Fruit fly (Drosophila melanogaster): ENCODE results near the gene pav.

The pav gene

dm6 chr3L:4227164-4227563 lies 15.4 kb upstream of the pav start, which contains the start of gene CG46460:
Gene CG46460 (minus strand): TSS chr3L:4227302.
- TF ChIP-seq CG17801 (GFP tag; optimal IDR thresholded peaks at IDR 0.05; ENCODE audit: partially characterized antibody), result no peak

- peak; percentile 57 for TF ChIP-seq CG17801 (GFP tag; optimal IDR thresholded peaks at IDR 0.05; ENCODE audit: partially characterized antibody)
These were observed 14.2 kb upstream of the pav start for dm6 chr3L:4228187-4228836.

- TF ChIP-seq CG17801 (GFP tag; optimal IDR thresholded peaks at IDR 0.05; ENCODE audit: partially characterized antibody), result no peak
These were observed 13.1 kb upstream of the pav start for dm6 chr3L:4229365-4229967.

- peak; percentile 46 for TF ChIP-seq CG17801 (GFP tag; optimal IDR thresholded peaks at IDR 0.05; ENCODE audit: partially characterized antibody)
These were observed 12.1 kb upstream of the pav start for dm6 chr3L:4230357-4230901.

- TF ChIP-seq CG17801 (GFP tag; optimal IDR thresholded peaks at IDR 0.05; ENCODE audit: partially characterized antibody), result no peak
These were observed 11.0 kb upstream of the pav start for dm6 chr3L:4231401-4232014.

dm6 chr3L:4232227-4232626 lies 10.3 kb upstream of the pav start:
- TF ChIP-seq CG17801 (GFP tag; optimal IDR thresholded peaks at IDR 0.05; ENCODE audit: partially characterized antibody), result peak; percentile 2

- TF ChIP-seq CG17801 (GFP tag; optimal IDR thresholded peaks at IDR 0.05; ENCODE audit: partially characterized antibody), result no peak
These were observed 9.7 kb upstream of the pav start for dm6 chr3L:4232724-4233367.

- no peak for TF ChIP-seq CG17801 (GFP tag; optimal IDR thresholded peaks at IDR 0.05; ENCODE audit: partially characterized antibody)
These were observed 8.8 kb upstream of the pav start for dm6 chr3L:4233603-4234277.

- TF ChIP-seq CG17801 (GFP tag; optimal IDR thresholded peaks at IDR 0.05; ENCODE audit: partially characterized antibody), result no peak
These were observed 6.4 kb upstream of the pav start, which contains the start of gene ImpL2 for dm6 chr3L:4236097-4236572. Gene ImpL2 (minus strand): TSS chr3L:4236147.

dm6 chr3L:4238195-4238594 lies 4.3 kb upstream of the pav start:
- no peak for TF ChIP-seq CG17801 (GFP tag; optimal IDR thresholded peaks at IDR 0.05; ENCODE audit: partially characterized antibody)

- TF ChIP-seq CG17801 (GFP tag; optimal IDR thresholded peaks at IDR 0.05; ENCODE audit: partially characterized antibody), result peak; percentile 83
These were observed 2.9 kb upstream of the pav start, which contains the start of gene Sqor for dm6 chr3L:4239442-4240322. Gene Sqor (plus strand): TSS chr3L:4240173.

- peak; percentile 20 for TF ChIP-seq CG17801 (GFP tag; optimal IDR thresholded peaks at IDR 0.05; ENCODE audit: partially characterized antibody)
These were observed 9.8 kb downstream of the pav start for dm6 chr3L:4252121-4252861.

Measured in ovary, adult (tissue).